Fruit fly (Drosophila melanogaster): Measurements from ENCODE around the gene CG14218.
A peak's percentile ranks its signal among the peaks of the same experiment; 100 is the strongest.

CG14218 gene

DNA sequence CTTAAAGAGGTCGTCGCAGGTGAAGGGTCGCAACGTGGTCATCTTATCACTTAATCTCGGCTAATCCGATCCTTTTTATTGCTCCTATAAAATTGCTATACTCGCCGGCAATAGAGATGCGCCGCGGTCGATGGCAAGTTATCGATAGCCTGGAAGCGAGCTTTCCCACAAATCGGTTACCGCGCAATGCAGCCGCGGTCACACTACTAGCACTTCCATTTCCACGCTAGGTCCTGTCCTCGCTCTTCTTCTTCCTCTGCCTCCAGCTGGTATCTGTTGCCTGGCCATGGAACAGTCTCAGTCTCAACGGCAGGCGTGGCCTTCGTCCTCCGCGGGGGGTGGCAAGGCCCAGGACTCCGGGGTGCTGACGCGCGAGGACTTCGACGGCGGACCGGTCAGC, 41.1 kb upstream of the CG14218 start, which contains the start of the genes Naa20A and MKP-4 (continued):
- TF ChIP-seq HmgD (GFP tag; optimal IDR thresholded peaks at IDR 0.05): no peak
- TF ChIP-seq amos (GFP tag; IDR thresholded peaks at IDR 0.05; ENCODE audit: partially characterized antibody): peak; percentile 81
- no peak for TF ChIP-seq slou (GFP tag; optimal IDR thresholded peaks at IDR 0.05)
- TF ChIP-seq Lhr (GFP tag; optimal IDR thresholded peaks at IDR 0.05): no peak
- TF ChIP-seq trh (GFP tag; optimal IDR thresholded peaks at IDR 0.05): no peak
- peak; percentile 28; the same call in 1 of the 2 replicates for TF ChIP-seq CG2129 (GFP tag; IDR thresholded peaks at IDR 0.05; ENCODE audit: partially characterized antibody)
- no peak for TF ChIP-seq gsb (GFP tag; IDR thresholded peaks at IDR 0.05)
- TF ChIP-seq sob (GFP tag; IDR thresholded peaks at IDR 0.05): 0 out of 2 replicates have a peak, but pooled peaks have one; percentile 14
- TF ChIP-seq chm (GFP tag; IDR thresholded peaks at IDR 0.05): peak; percentile 37; the same call in 1 of the 2 replicates
- no peak for TF ChIP-seq Hmr (GFP tag; optimal IDR thresholded peaks at IDR 0.05)
- TF ChIP-seq grn (GFP tag; optimal IDR thresholded peaks at IDR 0.05): no peak
- no peak for TF ChIP-seq CG11085 (GFP tag; IDR thresholded peaks at IDR 0.05)
- TF ChIP-seq CG13296 (GFP tag; optimal IDR thresholded peaks at IDR 0.05): no peak
- no peak for TF ChIP-seq CG3726 (GFP tag; IDR thresholded peaks at IDR 0.05)
- TF ChIP-seq CG17361 (GFP tag; IDR thresholded peaks at IDR 0.05): no peak
- no peak for TF ChIP-seq CG2712 (tag; optimal IDR thresholded peaks at IDR 0.05)
- no peak for TF ChIP-seq Lim3 (GFP tag; IDR thresholded peaks at IDR 0.05)
- no peak for TF ChIP-seq Hand (GFP tag; optimal IDR thresholded peaks at IDR 0.05)
- no peak for TF ChIP-seq CG9437 (GFP tag; optimal IDR thresholded peaks at IDR 0.05)
- TF ChIP-seq Vsx1 (GFP tag; optimal IDR thresholded peaks at IDR 0.05): no peak
- peak; percentile 70 for TF ChIP-seq CG34224 (GFP tag; IDR thresholded peaks at IDR 0.05; ENCODE audit: partially characterized antibody)
- TF ChIP-seq pfk (GFP tag; optimal IDR thresholded peaks at IDR 0.05): peak; percentile 23
- TF ChIP-seq MESR4 (GFP tag; optimal IDR thresholded peaks at IDR 0.05): peak; percentile 81
- TF ChIP-seq BtbVII (GFP tag; optimal IDR thresholded peaks at IDR 0.05): no peak
- TF ChIP-seq HHEX (GFP tag; optimal IDR thresholded peaks at IDR 0.05): no peak
- peak; percentile 69; the same call in 1 of the 4 replicates for TF ChIP-seq chinmo (GFP tag; IDR thresholded peaks at IDR 0.05; ENCODE audit: partially characterized antibody)
- no peak for TF ChIP-seq CG12104 (GFP tag; optimal IDR thresholded peaks at IDR 0.05)
- no peak for TF ChIP-seq CG8388 (GFP tag; optimal IDR thresholded peaks at IDR 0.05)
- no peak for TF ChIP-seq CG12071 (GFP tag; optimal IDR thresholded peaks at IDR 0.05)
- no peak for TF ChIP-seq CG15269 (tag; optimal IDR thresholded peaks at IDR 0.05)
- no peak for TF ChIP-seq CG9609 (GFP tag; optimal IDR thresholded peaks at IDR 0.05)
- TF ChIP-seq CG4328 (GFP tag; optimal IDR thresholded peaks at IDR 0.05): no peak
- no peak for TF ChIP-seq Ravus (GFP tag; IDR thresholded peaks at IDR 0.05)
- TF ChIP-seq CG8089 (GFP tag; optimal IDR thresholded peaks at IDR 0.05): no peak
- no peak for TF ChIP-seq CG3995 (GFP tag; optimal IDR thresholded peaks at IDR 0.05)
- no peak for TF ChIP-seq pum (GFP tag; optimal IDR thresholded peaks at IDR 0.05)
- no peak for TF ChIP-seq CG12391 (tag; optimal IDR thresholded peaks at IDR 0.05)
- no peak for TF ChIP-seq Nf-YA (GFP tag; IDR thresholded peaks at IDR 0.05)
- no peak for TF ChIP-seq Hmx (GFP tag; optimal IDR thresholded peaks at IDR 0.05)
- peak; percentile 5 for TF ChIP-seq CG17829 (tag; optimal IDR thresholded peaks at IDR 0.05)
- TF ChIP-seq CG18262 (tag; optimal IDR thresholded peaks at IDR 0.05): no peak
- TF ChIP-seq crp (GFP tag; optimal IDR thresholded peaks at IDR 0.05): peak in 1 of 2 experiments; percentile 69
- no peak for TF ChIP-seq CG18011 (GFP tag; optimal IDR thresholded peaks at IDR 0.05)
- TF ChIP-seq C15 (GFP tag; IDR thresholded peaks at IDR 0.05): no peak
- TF ChIP-seq phol (tag; optimal IDR thresholded peaks at IDR 0.05): peak; percentile 12
- no peak for TF ChIP-seq Eip74EF (GFP tag; optimal IDR thresholded peaks at IDR 0.05)
- no peak for TF ChIP-seq CG33213 (GFP tag; optimal IDR thresholded peaks at IDR 0.05)
- TF ChIP-seq danr (GFP tag; IDR thresholded peaks at IDR 0.05): no peak
- no peak for TF ChIP-seq lov (optimal IDR thresholded peaks at IDR 0.05)
- no peak for TF ChIP-seq lov (GFP tag; IDR thresholded peaks at IDR 0.05)
- no peak for TF ChIP-seq CG17912 (GFP tag; optimal IDR thresholded peaks at IDR 0.05)

Measured in whole organism, embryonic.